Worm (Caenorhabditis elegans): ENCODE measurements around the gene C09B8.8.

- TF ChIP-seq egl-44 (GFP tag; IDR thresholded peaks at IDR 0.05) (no peak), unc-62 (GFP tag; optimal IDR thresholded peaks at IDR 0.05) (no peak), die-1 (tag; optimal IDR thresholded peaks at IDR 0.05) (no peak), madf-8 (GFP tag; conservative IDR thresholded peaks at IDR 0.05) (no peak), athp-1 (tag; optimal IDR thresholded peaks at IDR 0.05) (no peak), lag-1 (GFP tag; IDR thresholded peaks at IDR 0.05) (no peak), ama-1 (optimal IDR thresholded peaks at IDR 0.05) (no peak), ama-1 (GFP tag; optimal IDR thresholded peaks at IDR 0.05) (no peak), let-526 (GFP tag; IDR thresholded peaks at IDR 0.05) (no peak), hmg-20 (GFP tag; IDR thresholded peaks at IDR 0.05) (no peak)
Measured at ce11 chrX:6001432-6001831, 13.9 kb upstream of the C09B8.8 start, which contains the start of gene F22F4.4.
